Fruit fly (Drosophila melanogaster) whole organism, embryonic: ENCODE measurements around the gene CG34307.
A peak's percentile ranks its signal among the peaks of the same experiment; 100 is the strongest.

Experiments
- Bgb ChIP-seq: fragments of 200-800 bp; sonication (Bioruptor generic); IDR thresholded peaks from 2 replicates; pipeline ENCODE4 v1.3.6; 2022; ENCODE audit warnings: missing biosample characterization, missing genetic modification characterization; ENCODE audit not compliant: partially characterized antibody
- Blimp-1 ChIP-seq: fragments of 200-800 bp; sonication (Bioruptor generic); optimal IDR thresholded peaks from 3 replicates; lab custom pipeline; 2018; ENCODE audit warnings: missing biosample characterization, missing genetic modification characterization, mild to moderate bottlenecking, moderate library complexity, missing genetic modification reagents
- Bteb2 ChIP-seq: fragments of 200-800 bp; sonication (Bioruptor generic); optimal IDR thresholded peaks from 2 replicates; lab custom pipeline; 2016; ENCODE audit warnings: missing biosample characterization, missing genetic modification characterization
- C15 ChIP-seq: fragments of 200-800 bp; sonication (Bioruptor generic); IDR thresholded peaks from 3 replicates; pipeline ENCODE4 v1.3.6; 2022; ENCODE audit warnings: missing biosample characterization, missing genetic modification characterization
- CG10209 ChIP-seq: fragments of 200-800 bp; sonication (Bioruptor generic); optimal IDR thresholded peaks from 3 replicates; lab custom pipeline; 2017; ENCODE audit warnings: missing biosample characterization, mild to moderate bottlenecking, missing genetic modification characterization, missing genetic modification reagents
- CG11085 ChIP-seq: fragments of 200-800 bp; sonication (Bioruptor generic); IDR thresholded peaks from 2 replicates; pipeline ENCODE4 v1.3.6; 2022; ENCODE audit warnings: missing biosample characterization, missing genetic modification characterization
- CG12744 ChIP-seq: fragments of 200-800 bp; sonication (Bioruptor generic); optimal IDR thresholded peaks from 2 replicates; lab custom pipeline; 2016; ENCODE audit warnings: missing biosample characterization, missing genetic modification characterization
- CG14014 ChIP-seq: fragments of 200-800 bp; sonication (Bioruptor generic); IDR thresholded peaks from 2 replicates; pipeline ENCODE4 v1.3.6; 2022; ENCODE audit warnings: missing biosample characterization, missing genetic modification characterization
- CG14860 ChIP-seq: fragments of 200-800 bp; sonication (Bioruptor generic); IDR thresholded peaks from 3 replicates; pipeline ENCODE4 v1.3.6; 2022; ENCODE audit warnings: missing biosample characterization, missing genetic modification characterization; ENCODE audit not compliant: partially characterized antibody
- CG1647 ChIP-seq: fragments of 200-800 bp; sonication (Bioruptor generic); optimal IDR thresholded peaks from 3 replicates; lab custom pipeline; 2016; ENCODE audit warnings: missing biosample characterization, missing genetic modification characterization
- CG18011 ChIP-seq: fragments of 200-800 bp; sonication (Bioruptor generic); optimal IDR thresholded peaks from 2 replicates; lab custom pipeline; 2017; ENCODE audit warnings: missing biosample characterization, missing genetic modification characterization, mild to moderate bottlenecking, moderate library complexity, missing genotype
- CG1832 ChIP-seq: fragments of 200-800 bp; sonication (Bioruptor generic); optimal IDR thresholded peaks from 2 replicates; lab custom pipeline; 2017; ENCODE audit warnings: missing biosample characterization, mild to moderate bottlenecking, missing genetic modification characterization, inconsistent platforms
- CG3163 ChIP-seq: fragments of 200-800 bp; sonication (Bioruptor generic); optimal IDR thresholded peaks from 3 replicates; lab custom pipeline; 2016; ENCODE audit warnings: missing biosample characterization, missing genetic modification characterization
- CG33213 ChIP-seq: fragments of 200-800 bp; sonication (Bioruptor generic); optimal IDR thresholded peaks from 3 replicates; lab custom pipeline; 2016; ENCODE audit warnings: missing biosample characterization, missing genetic modification characterization
- CG3838 ChIP-seq: fragments of 200-800 bp; sonication (Bioruptor generic); optimal IDR thresholded peaks from 3 replicates; lab custom pipeline; 2016; ENCODE audit warnings: missing biosample characterization, missing genetic modification characterization
- CG3995 ChIP-seq: fragments of 200-800 bp; sonication (Bioruptor generic); optimal IDR thresholded peaks from 3 replicates; lab custom pipeline; 2016; ENCODE audit warnings: missing biosample characterization, missing genetic modification characterization
- CG7839 ChIP-seq: fragments of 200-800 bp; sonication (Bioruptor generic); optimal IDR thresholded peaks from 3 replicates; lab custom pipeline; 2018; ENCODE audit warnings: missing biosample characterization, mild to moderate bottlenecking, missing genetic modification characterization, moderate library complexity
- CG7963 ChIP-seq: fragments of 200-800 bp; sonication (Bioruptor generic); IDR thresholded peaks from 3 replicates; pipeline ENCODE4 v1.3.6; 2022; ENCODE audit warnings: missing biosample characterization, missing genetic modification characterization; ENCODE audit not compliant: partially characterized antibody
- CG8944 ChIP-seq: fragments of 200-800 bp; sonication (Bioruptor generic); optimal IDR thresholded peaks from 3 replicates; lab custom pipeline; 2016; ENCODE audit warnings: missing biosample characterization, missing genetic modification characterization
- CG9727 ChIP-seq: fragments of 200-800 bp; sonication (Bioruptor generic); optimal IDR thresholded peaks from 3 replicates; lab custom pipeline; 2017; ENCODE audit warnings: missing biosample characterization, mild to moderate bottlenecking, missing genetic modification characterization
- Chrac-16 ChIP-seq: fragments of 200-800 bp; sonication (Bioruptor generic); optimal IDR thresholded peaks from 3 replicates; lab custom pipeline; 2016; ENCODE audit warnings: missing biosample characterization, missing genetic modification characterization
- Deaf1 ChIP-seq: fragments of 200-800 bp; optimal IDR thresholded peaks from 3 replicates; lab custom pipeline; 2019; ENCODE audit warnings: missing biosample characterization, mild to moderate bottlenecking, missing genetic modification characterization, moderate library complexity
- E2f1 ChIP-seq: fragments of 200-800 bp; sonication (Bioruptor generic); IDR thresholded peaks from 2 replicates; pipeline ENCODE4 v1.3.6; 2022; ENCODE audit warnings: missing biosample characterization, missing genetic modification characterization
- Eip74EF ChIP-seq, 2 experiments: fragments of 200-800 bp in 1 of 2; fragments of >200 bp in 1 of 2; sonication (Bioruptor generic) in 1 of 2; optimal IDR thresholded peaks; 2 replicates each; lab custom pipeline; 2017 to 2019; ENCODE audit warnings: missing biosample characterization in 2 of 2, missing genetic modification characterization in 2 of 2, mild to moderate bottlenecking in 1 of 2, moderate library complexity in 1 of 2
- GATAe ChIP-seq: fragments of 200-800 bp; sonication (Bioruptor generic); conservative IDR thresholded peaks from 2 replicates; pipeline ENCODE4 v1.3.6; 2022; ENCODE audit warnings: missing biosample characterization, missing genetic modification characterization
- HmgD ChIP-seq: fragments of 200-800 bp; sonication (Bioruptor generic); optimal IDR thresholded peaks from 3 replicates; lab custom pipeline; 2016; ENCODE audit warnings: missing biosample characterization, missing genetic modification characterization
- HmgZ ChIP-seq: fragments of 200-800 bp; sonication (Bioruptor generic); optimal IDR thresholded peaks from 2 replicates; lab custom pipeline; 2018; ENCODE audit warnings: missing biosample characterization, mild to moderate bottlenecking, missing genetic modification characterization
- Hr3 ChIP-seq: fragments of 200-800 bp; sonication (Bioruptor generic); optimal IDR thresholded peaks from 3 replicates; lab custom pipeline; 2016; ENCODE audit warnings: missing biosample characterization, missing genetic modification characterization
- MESR4 ChIP-seq: fragments of 200-800 bp; sonication (Bioruptor generic); optimal IDR thresholded peaks from 2 replicates; lab custom pipeline; 2018; ENCODE audit warnings: missing biosample characterization, mild to moderate bottlenecking, missing genetic modification characterization, moderate library complexity
- Mad ChIP-seq: fragments of 200-800 bp; sonication (Bioruptor generic); optimal IDR thresholded peaks from 2 replicates; lab custom pipeline; 2016; ENCODE audit warnings: missing biosample characterization, missing genetic modification characterization
- NC2β ChIP-seq: fragments of 200-800 bp; sonication (Bioruptor generic); optimal IDR thresholded peaks from 2 replicates; lab custom pipeline; 2016; ENCODE audit warnings: missing biosample characterization, missing genetic modification characterization
- Tbp ChIP-seq: fragments of >200 bp; optimal IDR thresholded peaks from 2 replicates; lab custom pipeline; 2018; ENCODE audit warnings: missing biosample characterization, missing genetic modification characterization
- Usf ChIP-seq: fragments of 200-800 bp; sonication (Bioruptor generic); optimal IDR thresholded peaks from 2 replicates; lab custom pipeline; 2017; ENCODE audit warnings: missing genotype, missing biosample characterization, missing genetic modification characterization
- abd-A ChIP-seq: fragments of 200-800 bp; sonication (Bioruptor generic); optimal IDR thresholded peaks from 3 replicates; lab custom pipeline; 2019; ENCODE audit warnings: missing biosample characterization, mild to moderate bottlenecking, missing genetic modification characterization, moderate library complexity
- caup ChIP-seq: fragments of 200-800 bp; sonication (Bioruptor generic); optimal IDR thresholded peaks from 3 replicates; lab custom pipeline; 2017; ENCODE audit warnings: missing biosample characterization, mild to moderate bottlenecking, missing genetic modification characterization, moderate library complexity; ENCODE audit not compliant: severe bottlenecking
- cg ChIP-seq: fragments of 200-800 bp; sonication (Bioruptor generic); optimal IDR thresholded peaks from 3 replicates; lab custom pipeline; 2019; ENCODE audit warnings: missing biosample characterization, mild to moderate bottlenecking, missing genetic modification characterization, moderate library complexity
- ci ChIP-seq: fragments of 200-800 bp; sonication (Bioruptor generic); IDR thresholded peaks from 3 replicates; pipeline ENCODE4 v1.3.6; 2022; ENCODE audit warnings: missing biosample characterization, missing genetic modification characterization
- gce ChIP-seq: fragments of 200-800 bp; sonication (Bioruptor generic); IDR thresholded peaks from 3 replicates; pipeline ENCODE4 v1.3.6; 2022; ENCODE audit warnings: missing biosample characterization, missing genetic modification characterization
- gcm ChIP-seq: fragments of 200-800 bp; sonication (Bioruptor generic); optimal IDR thresholded peaks from 2 replicates; lab custom pipeline; 2019; ENCODE audit warnings: missing biosample characterization, mild to moderate bottlenecking, missing genetic modification characterization, moderate library complexity
- gfzf ChIP-seq: fragments of 200-800 bp; sonication (Bioruptor generic); optimal IDR thresholded peaks from 2 replicates; lab custom pipeline; 2016; ENCODE audit warnings: missing biosample characterization, mild to moderate bottlenecking, missing genetic modification characterization, moderate library complexity
- gsb-n ChIP-seq: fragments of 200-800 bp; sonication (Bioruptor generic); optimal IDR thresholded peaks from 3 replicates; lab custom pipeline; 2018; ENCODE audit warnings: missing biosample characterization, mild to moderate bottlenecking, missing genetic modification characterization
- hth ChIP-seq: fragments of >200 bp; optimal IDR thresholded peaks from 2 replicates; lab custom pipeline; 2017; ENCODE audit warnings: inconsistent platforms
- jing ChIP-seq: fragments of 200-800 bp; sonication (Bioruptor generic); optimal IDR thresholded peaks from 2 replicates; lab custom pipeline; 2018; ENCODE audit warnings: missing biosample characterization, mild to moderate bottlenecking, missing genetic modification characterization
- lab ChIP-seq: fragments of 200-800 bp; sonication (Bioruptor generic); optimal IDR thresholded peaks from 3 replicates; lab custom pipeline; 2017; ENCODE audit warnings: missing biosample characterization, missing genetic modification characterization, mild to moderate bottlenecking, moderate library complexity, missing genetic modification reagents
- lilli ChIP-seq: fragments of 200-800 bp; sonication (Bioruptor generic); optimal IDR thresholded peaks from 3 replicates; lab custom pipeline; 2016; ENCODE audit warnings: missing biosample characterization, missing genetic modification characterization
- luna ChIP-seq: fragments of 200-800 bp; sonication (Bioruptor generic); optimal IDR thresholded peaks from 2 replicates; lab custom pipeline; 2016; ENCODE audit warnings: missing biosample characterization, missing genetic modification characterization
- mam ChIP-seq: fragments of 200-800 bp; sonication (Bioruptor generic); optimal IDR thresholded peaks from 3 replicates; lab custom pipeline; 2016; ENCODE audit warnings: missing biosample characterization, missing genetic modification characterization
- otp ChIP-seq: fragments of 200-800 bp; sonication (Bioruptor generic); IDR thresholded peaks from 3 replicates; pipeline ENCODE4, ENCODE4 v1.3.6; 2022; ENCODE audit warnings: missing biosample characterization, missing genetic modification characterization
- prd ChIP-seq, 3 experiments: fragments of >200 bp in 2 of 3; fragments of 200-800 bp in 1 of 3; sonication (Bioruptor generic) in 1 of 3; optimal IDR thresholded peaks in 2 of 3; IDR thresholded peaks in 1 of 3; 2 replicates in 2 of 3; 3 replicates in 1 of 3; pipeline versions ENCODE4 v1.3.6 to Lab custom; 2017 to 2022; ENCODE audit warnings: missing biosample characterization in 1 of 3, missing genetic modification characterization in 1 of 3
- sens ChIP-seq: fragments of 200-800 bp; sonication (Bioruptor generic); peaks from one replicate; lab custom pipeline; 2016; ENCODE audit warnings: missing biosample characterization, missing genetic modification characterization
- sima ChIP-seq: fragments of 200-800 bp; sonication (Bioruptor generic); optimal IDR thresholded peaks from 2 replicates; lab custom pipeline; 2016; ENCODE audit warnings: missing biosample characterization, missing genetic modification characterization
- slou ChIP-seq: fragments of 200-800 bp; sonication (Bioruptor generic); optimal IDR thresholded peaks from 3 replicates; lab custom pipeline; 2016; ENCODE audit warnings: missing biosample characterization, missing genetic modification characterization
- twi ChIP-seq: fragments of 200-800 bp; optimal IDR thresholded peaks from 2 replicates; lab custom pipeline; 2019; ENCODE audit warnings: missing biosample characterization, mild to moderate bottlenecking, missing genetic modification characterization, moderate library complexity

CG34307 gene

dm6 chr3R:11855156-11855555 lies 42.2 kb upstream of the CG34307 start (continued):
- peak; percentile 17; the same call in 1 of the 3 replicates for TF ChIP-seq ci (GFP tag; lab: Robert Waterston, UW)
- no peak for TF ChIP-seq otp (GFP tag; lab: Robert Waterston, UW)
- no peak for TF ChIP-seq prd (optimal IDR thresholded peaks at IDR 0.05; lab: Kevin White, UChicago)
- peak; percentile 55 for TF ChIP-seq prd (GFP tag; IDR thresholded peaks at IDR 0.05; lab: Robert Waterston, UW)
- no peak for TF ChIP-seq C15
- TF ChIP-seq lab (GFP tag; lab: Kevin White, UChicago) = peak; percentile 43
- peak; percentile 42 for TF ChIP-seq sens (GFP tag; lab: Kevin White, UChicago)
- no peak for TF ChIP-seq CG8944
- TF ChIP-seq cg = no peak
- no peak for TF ChIP-seq Tbp (GFP tag; lab: Kevin White, UChicago)
- no peak for TF ChIP-seq slou (GFP tag; lab: Kevin White, UChicago)
- TF ChIP-seq gsb-n (tag; lab: Kevin White, UChicago) = no peak
- TF ChIP-seq CG11085 = no peak
- TF ChIP-seq CG14860 (GFP tag; lab: Robert Waterston, UW) = no peak
- no peak for TF ChIP-seq twi (tag; lab: Kevin White, UChicago)
- TF ChIP-seq Chrac-16 = no peak
- no peak for TF ChIP-seq E2f1 (GFP tag; lab: Robert Waterston, UW)
- no peak for TF ChIP-seq MESR4 (GFP tag; lab: Kevin White, UChicago)
- no peak for TF ChIP-seq CG3838
- peak; percentile 52 for TF ChIP-seq CG7839 (tag; lab: Kevin White, UChicago)
- TF ChIP-seq NC2β = no peak
- no peak for TF ChIP-seq caup (GFP tag; lab: Kevin White, UChicago)
- TF ChIP-seq sima = no peak
- TF ChIP-seq CG7963 (GFP tag; lab: Robert Waterston, UW) = no peak
- TF ChIP-seq Hr3 (GFP tag; lab: Kevin White, UChicago) = peak; percentile 2
- TF ChIP-seq hth (lab: Kevin White, UChicago) = no peak
- no peak for TF ChIP-seq jing
- no peak for TF ChIP-seq Bteb2
- TF ChIP-seq Eip74EF (GFP tag; optimal IDR thresholded peaks at IDR 0.05; lab: Kevin White, UChicago) = no peak
- no peak for TF ChIP-seq gfzf (GFP tag; lab: Kevin White, UChicago)
- no peak for TF ChIP-seq GATAe (GFP tag; lab: Robert Waterston, UW)
- TF ChIP-seq Mad (GFP tag; lab: Kevin White, UChicago) = no peak
- no peak for TF ChIP-seq gce

dm6 chr3R:11856295-11856694 lies 41.1 kb upstream of the CG34307 start:
- TF ChIP-seq CG9727 (GFP tag; lab: Kevin White, UChicago) (no peak), CG18011 (GFP tag; lab: Kevin White, UChicago) (no peak), Deaf1 (tag; lab: Kevin White, UChicago) (peak; percentile 39), Blimp-1 (peak; percentile 69), Usf (no peak), lilli (GFP tag; lab: Kevin White, UChicago) (no peak), HmgD (GFP tag; lab: Kevin White, UChicago) (no peak), CG3163 (GFP tag; lab: Kevin White, UChicago) (no peak), CG1832 (GFP tag; lab: Kevin White, UChicago) (peak; percentile 28), CG14014 (no peak), Bgb (GFP tag; lab: Robert Waterston, UW) (no peak), CG33213 (no peak), gcm (GFP tag; lab: Kevin White, UChicago) (no peak), HmgZ (no peak), CG1647 (no peak), luna (GFP tag; lab: Kevin White, UChicago) (no peak), CG12744 (GFP tag; lab: Kevin White, UChicago) (no peak), CG3995 (GFP tag; lab: Kevin White, UChicago) (no peak), mam (GFP tag; lab: Kevin White, UChicago) (no peak), CG10209 (GFP tag; lab: Kevin White, UChicago) (no peak), abd-A (tag; lab: Kevin White, UChicago) (peak; percentile 19)
